Worm (Caenorhabditis elegans): ENCODE results near the gene Y59H11AR.10.

The Y59H11AR.10 gene

ce11 chrIV:8630243-8630642 lies 27.3 kb downstream of the Y59H11AR.10 start (continued):
- TF ChIP-seq hlh-17 (GFP tag; optimal IDR thresholded peaks at IDR 0.05; ENCODE audit: borderline replicate concordance), result no peak
- TF ChIP-seq lin-35 (GFP tag; optimal IDR thresholded peaks at IDR 0.05), result no peak
- TF ChIP-seq efl-3 (GFP tag; optimal IDR thresholded peaks at IDR 0.05), result no peak
- TF ChIP-seq alr-1 (tag; optimal IDR thresholded peaks at IDR 0.05; ENCODE audit: borderline replicate concordance), result no peak
- TF ChIP-seq zip-4 (GFP tag; optimal IDR thresholded peaks at IDR 0.05), result no peak
- TF ChIP-seq nhr-237 (tag; optimal IDR thresholded peaks at IDR 0.05), result no peak

DNA sequence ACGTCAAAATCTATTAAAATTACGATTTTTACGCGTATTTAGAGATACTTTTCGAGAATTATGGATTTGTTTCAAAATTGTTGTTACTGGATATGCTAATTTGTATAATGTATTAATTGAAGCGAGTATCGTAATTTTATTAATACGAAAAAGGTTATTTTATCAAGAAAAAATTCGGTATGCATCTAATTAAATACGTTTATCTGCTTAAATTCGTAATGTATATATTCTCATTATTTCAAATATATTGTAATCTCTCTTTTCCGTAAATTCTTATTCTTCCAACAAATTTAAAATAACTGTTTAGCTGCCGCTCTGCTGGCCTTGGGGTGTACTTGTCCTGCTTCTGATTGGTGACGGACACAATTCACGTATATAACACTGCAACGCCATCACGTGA lies 28.1 kb downstream of the Y59H11AR.10 start, which contains the start of gene dgk-4:
Gene dgk-4 (plus strand): TSS at position 301 of the 400 bp plus-strand sequence.
- TF ChIP-seq ces-1 (GFP tag; optimal IDR thresholded peaks at IDR 0.05) (no peak), nhr-47 (tag; optimal IDR thresholded peaks at IDR 0.05) (no peak), egl-27 (tag; optimal IDR thresholded peaks at IDR 0.05) (no peak), nhr-237 (tag; optimal IDR thresholded peaks at IDR 0.05) (no peak), hpl-2 (GFP tag; optimal IDR thresholded peaks at IDR 0.05) (no peak), ama-1 (optimal IDR thresholded peaks at IDR 0.05) (no peak), nhr-84 (tag; optimal IDR thresholded peaks at IDR 0.05) (no peak), pqm-1 (tag; optimal IDR thresholded peaks at IDR 0.05) (no peak), unc-130 (tag; optimal IDR thresholded peaks at IDR 0.05) (no peak), C16A3.4 (tag; optimal IDR thresholded peaks at IDR 0.05) (no peak), unc-86 (tag; optimal IDR thresholded peaks at IDR 0.05) (no peak), dpl-1 (GFP tag; optimal IDR thresholded peaks at IDR 0.05) (no peak), nhr-20 (tag; optimal IDR thresholded peaks at IDR 0.05) (no peak), ceh-88 (GFP tag; IDR thresholded peaks at IDR 0.05) (no peak), nhr-85 (tag) (no peak), sup-37 (GFP tag; optimal IDR thresholded peaks at IDR 0.05) (no peak), efl-3 (GFP tag; optimal IDR thresholded peaks at IDR 0.05) (no peak), ztf-4 (tag; optimal IDR thresholded peaks at IDR 0.05) (no peak), ceh-8 (GFP tag; optimal IDR thresholded peaks at IDR 0.05) (no peak), isw-1 (GFP tag; IDR thresholded peaks at IDR 0.05) (no peak)

DNA sequence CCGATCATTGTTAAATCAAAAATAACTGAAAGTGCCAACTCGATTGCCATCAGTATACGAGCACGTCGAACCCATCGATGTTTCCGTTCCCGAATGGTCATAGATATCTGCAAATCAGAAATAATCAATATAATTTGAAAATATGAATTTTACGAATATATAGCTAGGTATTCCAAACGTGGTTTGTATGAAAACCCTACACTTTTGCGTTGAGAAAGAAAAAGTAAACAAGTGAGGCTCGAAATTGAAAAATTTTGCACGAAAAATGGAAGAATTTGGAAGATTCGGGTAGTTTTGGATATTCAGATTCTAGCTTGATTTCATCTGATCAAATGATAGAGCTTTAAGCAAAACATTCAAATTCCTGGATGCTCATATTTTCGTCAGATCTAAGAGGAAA lies 35.8 kb downstream of the Y59H11AR.10 start, which contains the start of gene F42A9.9:
Gene F42A9.9 (minus strand): TSS at position 101 of the 400 bp plus-strand sequence.
- no peak for TF ChIP-seq nhr-47 (tag; optimal IDR thresholded peaks at IDR 0.05)
- TF ChIP-seq aha-1 (tag; optimal IDR thresholded peaks at IDR 0.05), result no peak
- no peak for TF ChIP-seq rnt-1 (tag; optimal IDR thresholded peaks at IDR 0.05)
- TF ChIP-seq pag-3 (tag; optimal IDR thresholded peaks at IDR 0.05; ENCODE audit: borderline replicate concordance, insufficient read depth), result no peak
- TF ChIP-seq mab-9 (GFP tag; IDR thresholded peaks at IDR 0.05), result no peak

DNA sequence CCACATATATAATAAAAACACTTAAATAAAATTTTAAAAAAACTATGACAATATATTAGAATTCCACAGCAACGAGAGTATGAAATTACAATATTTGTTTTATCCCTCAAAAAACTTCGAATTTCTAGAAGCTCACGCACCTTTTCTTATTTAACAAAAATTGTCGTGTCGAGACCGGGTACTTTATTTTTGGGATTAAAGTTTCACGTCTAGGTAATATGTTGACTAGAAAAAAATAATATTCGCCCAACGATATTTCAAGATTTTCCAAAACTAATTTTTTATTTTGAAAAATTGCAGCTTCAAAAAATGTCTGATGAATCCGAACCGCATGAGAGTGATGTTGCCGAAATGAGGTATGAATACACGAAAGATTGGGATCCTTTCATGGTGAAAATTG lies 41.5 kb downstream of the Y59H11AR.10 start, which contains the start of gene C49C8.3:
Gene C49C8.3 (plus strand): TSS at position 301 of the 400 bp plus-strand sequence.
- TF ChIP-seq sup-37 (GFP tag; optimal IDR thresholded peaks at IDR 0.05), result no peak
- no peak for TF ChIP-seq pqm-1 (tag; optimal IDR thresholded peaks at IDR 0.05)
- TF ChIP-seq lin-13 (GFP tag; optimal IDR thresholded peaks at IDR 0.05), result no peak
- no peak for TF ChIP-seq zag-1 (tag; optimal IDR thresholded peaks at IDR 0.05)
- no peak for TF ChIP-seq mep-1 (tag; optimal IDR thresholded peaks at IDR 0.05)

- no peak for TF ChIP-seq efl-1 (optimal IDR thresholded peaks at IDR 0.05)
- TF ChIP-seq efl-1 (GFP tag; optimal IDR thresholded peaks at IDR 0.05 in 1 of 2), result peak in 1 of 2 experiments; percentile 48
- no peak for TF ChIP-seq hlh-4 (tag; optimal IDR thresholded peaks at IDR 0.05)
- no peak for TF ChIP-seq ama-1 (optimal IDR thresholded peaks at IDR 0.05)
Measured at ce11 chrIV:8648502-8648901, 45.5 kb downstream of the Y59H11AR.10 start, which contains the start of gene cyp-33E1. Gene cyp-33E1 (minus strand): TSS chrIV:8648602.

Measured in whole organism, L1 larva.